Worm (Caenorhabditis elegans): ENCODE data around the gene npr-31.

npr-31 gene

DNA sequence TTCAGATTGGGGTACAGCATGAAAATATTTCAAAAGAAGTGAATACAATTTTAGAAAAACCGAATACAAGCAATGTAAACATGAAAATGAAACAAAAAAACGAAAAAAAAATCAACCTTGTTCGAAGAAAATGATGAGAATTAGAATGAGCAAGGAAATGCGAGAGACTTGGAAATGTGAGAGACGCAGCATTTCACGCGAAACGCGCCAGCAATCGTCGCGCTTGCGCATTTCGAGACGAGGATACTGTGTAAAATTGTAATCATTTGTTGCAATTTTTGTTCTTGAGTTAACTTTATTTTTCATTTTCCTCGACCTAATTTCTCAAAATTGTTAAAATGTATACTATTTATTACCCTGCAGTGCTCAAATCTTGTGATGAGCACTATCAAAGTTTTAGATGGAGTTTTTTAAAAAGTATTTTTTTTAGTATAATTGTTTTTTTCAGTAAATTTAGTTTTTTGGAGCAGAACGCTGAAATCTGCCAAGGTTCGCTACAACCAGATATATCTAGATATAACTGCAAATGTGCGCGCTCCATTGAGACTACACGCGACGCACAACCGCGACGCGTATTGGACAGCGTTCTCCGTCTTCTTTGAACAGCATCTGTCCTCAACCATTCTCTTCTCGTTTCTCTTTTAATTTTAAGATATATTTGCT lies 7.7 kb downstream of the npr-31 start, which contains the start of gene fust-1 (continued):
- TF ChIP-seq unc-3 (GFP tag; conservative IDR thresholded peaks at IDR 0.05): no peak; the same call in 1 of the 2 replicates
- TF ChIP-seq unc-3 (tag; optimal IDR thresholded peaks at IDR 0.05): peak; percentile 26
- peak; percentile 64 for TF ChIP-seq pax-1 (tag; optimal IDR thresholded peaks at IDR 0.05)
- no peak for TF ChIP-seq elt-4 (tag; optimal IDR thresholded peaks at IDR 0.05)
- TF ChIP-seq lin-11 (tag; optimal IDR thresholded peaks at IDR 0.05): peak; percentile 30
- TF ChIP-seq ets-4 (tag; optimal IDR thresholded peaks at IDR 0.05): peak; percentile 64
- TF ChIP-seq ceh-6 (GFP tag; optimal IDR thresholded peaks at IDR 0.05): peak; percentile 52
- TF ChIP-seq hlh-30 (tag; optimal IDR thresholded peaks at IDR 0.05; ENCODE audit: insufficient read depth): peak; percentile 58
- no peak for TF ChIP-seq ceh-22 (tag; optimal IDR thresholded peaks at IDR 0.05)
- TF ChIP-seq lim-6 (tag; optimal IDR thresholded peaks at IDR 0.05): no peak
- TF ChIP-seq sox-2 (GFP tag; IDR thresholded peaks at IDR 0.05): no peak; the same call in 1 of the 2 replicates
- TF ChIP-seq ceh-48 (tag; optimal IDR thresholded peaks at IDR 0.05): peak; percentile 32
- TF ChIP-seq pat-9 (tag; optimal IDR thresholded peaks at IDR 0.05): peak; percentile 67
- TF ChIP-seq fax-1 (tag; optimal IDR thresholded peaks at IDR 0.05): peak; percentile 40
- peak; percentile 55 for TF ChIP-seq T23F11.4 (GFP tag; optimal IDR thresholded peaks at IDR 0.05)
- TF ChIP-seq ceh-14 (tag; optimal IDR thresholded peaks at IDR 0.05): peak; percentile 73
- peak; percentile 51 for TF ChIP-seq K09A11.1 (tag; optimal IDR thresholded peaks at IDR 0.05; ENCODE audit: insufficient read depth)
- peak; percentile 9 for TF ChIP-seq hlh-6 (tag; optimal IDR thresholded peaks at IDR 0.05)
- peak; percentile 30 for TF ChIP-seq sdc-2 (tag; optimal IDR thresholded peaks at IDR 0.05)
- peak; percentile 62 for TF ChIP-seq ceh-2 (tag; optimal IDR thresholded peaks at IDR 0.05)
- TF ChIP-seq npax-4 (tag; optimal IDR thresholded peaks at IDR 0.05): peak; percentile 10
- no peak for TF ChIP-seq nhr-11 (tag; optimal IDR thresholded peaks at IDR 0.05)

DNA sequence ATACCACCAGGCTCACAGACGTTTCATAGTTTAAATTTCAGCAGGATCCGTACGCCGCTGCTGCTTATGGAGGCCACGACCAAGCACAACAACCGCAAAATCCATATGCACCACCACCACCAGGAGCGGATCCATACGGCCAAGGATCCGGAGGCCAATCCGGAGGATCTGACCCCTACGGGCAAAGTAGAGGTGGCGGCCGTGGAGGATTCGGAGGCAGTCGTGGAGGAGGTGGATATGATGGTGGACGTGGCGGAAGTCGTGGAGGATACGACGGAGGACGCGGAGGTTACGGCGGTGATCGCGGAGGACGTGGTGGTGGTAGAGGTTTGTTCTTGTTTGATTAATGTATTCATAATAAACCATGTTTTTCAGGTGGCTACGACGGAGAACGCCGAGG lies 8.7 kb downstream of the npr-31 start:
- TF ChIP-seq ceh-6 (GFP tag; optimal IDR thresholded peaks at IDR 0.05): peak; percentile 17

DNA sequence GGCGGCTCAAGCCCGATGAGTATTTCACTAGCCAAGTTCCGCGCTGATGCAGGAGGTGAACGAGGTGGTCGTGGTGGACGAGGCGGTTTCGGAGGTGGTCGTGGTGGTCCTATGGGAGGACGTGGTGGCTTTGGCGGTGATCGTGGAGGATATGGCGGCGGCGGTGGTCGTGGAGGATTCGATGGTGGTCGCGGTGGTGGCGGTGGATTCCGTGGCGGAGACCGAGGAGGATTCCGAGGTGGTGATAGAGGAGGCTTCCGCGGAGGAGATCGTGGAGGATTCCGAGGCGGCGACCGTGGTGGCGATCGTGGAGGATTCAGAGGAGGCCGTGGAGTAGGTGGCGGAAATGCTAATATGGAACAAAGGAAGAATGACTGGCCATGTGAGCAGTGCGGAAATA lies 10.3 kb downstream of the npr-31 start:
- TF ChIP-seq ztf-16 (tag; optimal IDR thresholded peaks at IDR 0.05): no peak
- no peak for TF ChIP-seq ceh-14 (tag; optimal IDR thresholded peaks at IDR 0.05)
- no peak for TF ChIP-seq npax-4 (tag; optimal IDR thresholded peaks at IDR 0.05)
- no peak for TF ChIP-seq elt-2 (tag; optimal IDR thresholded peaks at IDR 0.05)
- TF ChIP-seq rnt-1 (tag; optimal IDR thresholded peaks at IDR 0.05): no peak
- TF ChIP-seq ama-1 (optimal IDR thresholded peaks at IDR 0.05): no peak
- TF ChIP-seq tbx-7 (tag; optimal IDR thresholded peaks at IDR 0.05): no peak
- no peak for TF ChIP-seq sdc-2 (tag; optimal IDR thresholded peaks at IDR 0.05)
- no peak for TF ChIP-seq syd-9 (tag; optimal IDR thresholded peaks at IDR 0.05)
- no peak for TF ChIP-seq ahr-1 (tag; optimal IDR thresholded peaks at IDR 0.05)
- no peak for TF ChIP-seq ceh-22 (tag; optimal IDR thresholded peaks at IDR 0.05)
- no peak for TF ChIP-seq ceh-34 (tag; optimal IDR thresholded peaks at IDR 0.05)

DNA sequence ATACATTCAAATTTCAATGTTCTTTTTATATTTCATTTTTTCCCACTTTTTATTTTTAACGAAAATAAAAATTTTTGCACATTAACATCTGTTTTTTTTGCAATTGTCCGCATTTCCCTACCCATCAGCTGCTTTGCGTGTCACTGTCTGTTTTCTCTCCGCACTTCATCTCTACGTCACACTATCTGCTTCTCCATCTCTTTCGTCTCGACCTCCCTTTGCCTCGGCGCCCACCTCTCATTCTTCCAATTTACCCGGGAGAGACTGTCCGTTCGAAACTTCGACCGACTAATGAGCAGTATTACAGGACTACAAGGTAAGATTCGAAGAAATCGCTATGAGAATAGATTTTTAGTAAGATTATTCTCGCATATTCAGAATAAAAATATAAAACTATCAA lies 11.0 kb downstream of the npr-31 start, which contains the start of gene C27H5.2:
Gene C27H5.2 (plus strand): TSS at position 190 of the 400 bp plus-strand sequence.
- TF ChIP-seq ama-1 (optimal IDR thresholded peaks at IDR 0.05) (peak; percentile 47), ceh-34 (tag; optimal IDR thresholded peaks at IDR 0.05) (no peak)

DNA sequence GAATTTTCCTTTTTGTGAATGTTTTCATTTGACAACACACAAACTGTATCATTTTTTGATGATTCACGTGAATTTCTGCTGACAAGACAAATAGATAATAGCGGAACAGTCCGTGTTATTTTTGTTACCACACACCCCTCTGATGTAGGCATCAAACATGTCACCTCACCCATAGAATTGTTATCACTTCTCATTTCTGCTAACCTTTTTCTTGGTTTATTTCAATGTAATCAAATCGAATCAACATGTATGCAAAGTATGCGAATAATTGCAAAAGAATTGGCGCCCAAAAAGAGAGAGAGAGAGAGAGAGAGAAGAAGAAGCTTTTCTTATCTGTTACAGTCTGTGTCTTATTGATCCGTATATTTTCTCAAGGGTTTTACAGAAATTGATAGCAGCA lies 13.0 kb downstream of the npr-31 start:
- no peak for TF ChIP-seq tbx-7 (tag; optimal IDR thresholded peaks at IDR 0.05)
- no peak for TF ChIP-seq unc-55 (GFP tag; optimal IDR thresholded peaks at IDR 0.05)
- TF ChIP-seq elt-2 (tag; optimal IDR thresholded peaks at IDR 0.05): peak; percentile 61

DNA sequence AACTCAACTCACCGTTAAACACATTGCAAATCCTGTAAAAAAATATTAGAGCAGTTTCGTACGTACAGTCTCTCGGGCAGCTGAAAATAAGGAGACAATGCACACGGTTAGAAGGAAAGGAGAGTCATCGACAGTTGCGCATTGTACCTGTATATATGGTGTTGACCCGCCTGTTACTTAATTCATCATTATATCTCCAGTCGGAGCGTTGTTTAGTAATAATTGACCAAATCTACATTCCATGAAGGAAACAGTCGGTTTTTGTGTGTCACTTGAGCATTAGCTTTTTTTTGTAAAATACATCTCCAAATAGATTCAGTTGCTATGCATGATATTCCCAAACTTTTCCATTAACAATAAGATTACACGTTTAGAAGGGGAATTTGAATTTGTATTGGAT lies 17.1 kb downstream of the npr-31 start, which contains the start of gene C27H5.12:
Gene C27H5.12 (minus strand): TSS at position 101 of the 400 bp plus-strand sequence.
- TF ChIP-seq madf-2 (tag; optimal IDR thresholded peaks at IDR 0.05) (no peak), C08G9.2 (tag; optimal IDR thresholded peaks at IDR 0.05) (no peak), ceh-31 (tag; optimal IDR thresholded peaks at IDR 0.05) (no peak), ets-4 (tag; optimal IDR thresholded peaks at IDR 0.05) (no peak), syd-9 (tag; optimal IDR thresholded peaks at IDR 0.05) (no peak)

Measured in whole organism, late embryonic.